Fruit fly (Drosophila melanogaster) whole organism, embryonic: ENCODE measurements around the gene CG15141.

Experiments used
- Aef1 ChIP-seq: fragments of 200-800 bp; sonication (Bioruptor generic); IDR thresholded peaks from 3 replicates; pipeline ENCODE4 v1.3.6; 2022; ENCODE audit warnings: missing biosample characterization, missing genetic modification characterization
- B-H2 ChIP-seq: fragments of 200-800 bp; sonication (Bioruptor generic); optimal IDR thresholded peaks from 2 replicates; lab custom pipeline; 2018; ENCODE audit warnings: missing biosample characterization, mild to moderate bottlenecking, missing genetic modification characterization
- CG12071 ChIP-seq: fragments of 200-800 bp; sonication (Bioruptor generic); optimal IDR thresholded peaks from 3 replicates; lab custom pipeline; 2018; ENCODE audit warnings: missing biosample characterization, mild to moderate bottlenecking, missing genetic modification characterization
- CG13287 ChIP-seq: fragments of 200-800 bp; sonication (Bioruptor generic); IDR thresholded peaks from 2 replicates; pipeline ENCODE4 v1.3.6; 2022; ENCODE audit warnings: missing biosample characterization, missing genetic modification characterization; ENCODE audit not compliant: partially characterized antibody
- CG14667 ChIP-seq: fragments of 200-800 bp; sonication (Bioruptor generic); IDR thresholded peaks from 2 replicates; pipeline ENCODE4 v1.3.6; 2022; ENCODE audit warnings: missing biosample characterization, missing genetic modification characterization
- CG2199 ChIP-seq: fragments of 200-800 bp; sonication (Bioruptor generic); IDR thresholded peaks from 3 replicates; pipeline ENCODE4 v1.3.6; 2022; ENCODE audit warnings: missing biosample characterization, missing genetic modification characterization
- CG42726 ChIP-seq: fragments of 200-800 bp; sonication (Bioruptor generic); IDR thresholded peaks from 2 replicates; pipeline ENCODE4 v1.3.6; 2022; ENCODE audit warnings: missing biosample characterization, missing genetic modification characterization; ENCODE audit not compliant: partially characterized antibody
- CG4707 ChIP-seq: fragments of 200-800 bp; sonication (Bioruptor generic); optimal IDR thresholded peaks from 2 replicates; lab custom pipeline; 2018; ENCODE audit warnings: missing biosample characterization, mild to moderate bottlenecking, missing genetic modification characterization, moderate library complexity
- CG6654 ChIP-seq: fragments of 200-800 bp; sonication (Bioruptor generic); optimal IDR thresholded peaks from 2 replicates; lab custom pipeline; 2017; ENCODE audit warnings: missing biosample characterization, mild to moderate bottlenecking, missing genetic modification characterization
- CG6683 ChIP-seq: fragments of 200-800 bp; sonication (Bioruptor generic); optimal IDR thresholded peaks from 2 replicates; lab custom pipeline; 2017; ENCODE audit warnings: missing biosample characterization, mild to moderate bottlenecking, missing genetic modification characterization, missing genetic modification reagents
- CG6854 ChIP-seq: fragments of 200-800 bp; sonication (Bioruptor generic); optimal IDR thresholded peaks from 3 replicates; lab custom pipeline; 2017; ENCODE audit warnings: missing biosample characterization, mild to moderate bottlenecking, missing genetic modification characterization
- CG8388 ChIP-seq: fragments of 200-800 bp; sonication (Bioruptor generic); optimal IDR thresholded peaks from 2 replicates; lab custom pipeline; 2019; ENCODE audit warnings: missing biosample characterization, mild to moderate bottlenecking, missing genetic modification characterization, moderate library complexity
- CTCF ChIP-seq: fragments of 200-800 bp; sonication (Bioruptor generic); optimal IDR thresholded peaks from 2 replicates; lab custom pipeline; 2017; ENCODE audit warnings: missing biosample characterization, mild to moderate bottlenecking, missing genetic modification characterization, moderate library complexity
- D19A ChIP-seq: fragments of 200-800 bp; optimal IDR thresholded peaks from 3 replicates; lab custom pipeline; 2019; ENCODE audit warnings: missing biosample characterization, mild to moderate bottlenecking, missing genetic modification characterization, moderate library complexity
- Dad ChIP-seq: fragments of 200-800 bp; sonication (Bioruptor generic); optimal IDR thresholded peaks from 3 replicates; lab custom pipeline; 2016; ENCODE audit warnings: missing biosample characterization, missing genetic modification characterization
- Dek ChIP-seq: fragments of 200-800 bp; sonication (Bioruptor generic); optimal IDR thresholded peaks from 3 replicates; lab custom pipeline; 2019; ENCODE audit warnings: missing biosample characterization, mild to moderate bottlenecking, missing genetic modification characterization, moderate library complexity
- Doc2 ChIP-seq: fragments of 200-800 bp; sonication (Bioruptor generic); IDR thresholded peaks from 2 replicates; pipeline ENCODE4 v1.3.6; 2022; ENCODE audit warnings: missing biosample characterization, missing genetic modification characterization
- Dp ChIP-seq: fragments of 200-800 bp; sonication (Bioruptor generic); optimal IDR thresholded peaks from 2 replicates; lab custom pipeline; 2018; ENCODE audit warnings: missing biosample characterization, mild to moderate bottlenecking, missing genetic modification characterization, moderate library complexity
- Ets65A ChIP-seq: fragments of 200-800 bp; sonication (Bioruptor generic); peaks from one replicate; lab custom pipeline; 2016; ENCODE audit warnings: missing biosample characterization, missing genetic modification characterization
- HLH4C ChIP-seq: fragments of 200-800 bp; sonication (Bioruptor generic); IDR thresholded peaks from 3 replicates; pipeline ENCODE4 v1.3.6; 2022; ENCODE audit warnings: missing biosample characterization, missing genetic modification characterization; ENCODE audit not compliant: partially characterized antibody
- Hr51 ChIP-seq, 2 experiments: fragments of 200-800 bp; sonication (Bioruptor generic); optimal IDR thresholded peaks; 2 replicates in 1 of 2; 3 replicates in 1 of 2; lab custom pipeline; 2016 to 2018; ENCODE audit warnings: missing biosample characterization in 2 of 2, missing genetic modification characterization in 2 of 2, mild to moderate bottlenecking in 1 of 2, moderate library complexity in 1 of 2
- Lhr ChIP-seq: fragments of 200-800 bp; sonication (Bioruptor generic); optimal IDR thresholded peaks from 3 replicates; lab custom pipeline; 2017; ENCODE audit warnings: mild to moderate bottlenecking, missing biosample characterization, missing genetic modification reagents, missing genetic modification characterization
- Myb ChIP-seq: fragments of 200-800 bp; sonication (Bioruptor generic); optimal IDR thresholded peaks from 2 replicates; lab custom pipeline; 2016; ENCODE audit warnings: missing biosample characterization, missing genetic modification characterization
- Opbp ChIP-seq: fragments of 200-800 bp; sonication (Bioruptor generic); IDR thresholded peaks from 3 replicates; pipeline ENCODE4 v1.3.6; 2022; ENCODE audit warnings: missing biosample characterization, missing genetic modification characterization; ENCODE audit not compliant: partially characterized antibody
- Ssrp ChIP-seq: fragments of 200-800 bp; sonication (Bioruptor generic); optimal IDR thresholded peaks from 2 replicates; lab custom pipeline; 2018; ENCODE audit warnings: missing biosample characterization, mild to moderate bottlenecking, missing genetic modification characterization, moderate library complexity
- amos ChIP-seq: fragments of 200-800 bp; sonication (Bioruptor generic); IDR thresholded peaks from 2 replicates; pipeline ENCODE4 v1.3.6; 2022; ENCODE audit warnings: missing biosample characterization, missing genetic modification characterization; ENCODE audit not compliant: partially characterized antibody
- bab2 ChIP-seq: fragments of 200-800 bp; sonication (Bioruptor generic); optimal IDR thresholded peaks from 2 replicates; lab custom pipeline; 2016; ENCODE audit warnings: missing biosample characterization, missing genetic modification characterization
- chinmo ChIP-seq: fragments of 200-800 bp; sonication (Bioruptor generic); IDR thresholded peaks from 4 replicates; pipeline ENCODE4 v1.3.6; 2022; ENCODE audit warnings: missing biosample characterization, missing genetic modification characterization; ENCODE audit not compliant: partially characterized antibody
- ci ChIP-seq: fragments of 200-800 bp; sonication (Bioruptor generic); IDR thresholded peaks from 3 replicates; pipeline ENCODE4 v1.3.6; 2022; ENCODE audit warnings: missing biosample characterization, missing genetic modification characterization
- crp ChIP-seq, 2 experiments: fragments of 200-800 bp; sonication (Bioruptor generic); optimal IDR thresholded peaks; 2 replicates in 1 of 2; 3 replicates in 1 of 2; lab custom pipeline; 2017; ENCODE audit warnings: missing biosample characterization in 2 of 2, missing genetic modification characterization in 2 of 2, mild to moderate bottlenecking in 1 of 2, moderate library complexity in 1 of 2
- gem ChIP-seq: fragments of 200-800 bp; sonication (Bioruptor generic); optimal IDR thresholded peaks from 2 replicates; lab custom pipeline; 2019; ENCODE audit warnings: missing biosample characterization, mild to moderate bottlenecking, missing genetic modification characterization, moderate library complexity
- gfzf ChIP-seq: fragments of 200-800 bp; sonication (Bioruptor generic); optimal IDR thresholded peaks from 2 replicates; lab custom pipeline; 2016; ENCODE audit warnings: missing biosample characterization, mild to moderate bottlenecking, missing genetic modification characterization, moderate library complexity
- hbn ChIP-seq: fragments of 200-800 bp; sonication (Bioruptor generic); IDR thresholded peaks from 2 replicates; pipeline ENCODE4 v1.3.6; 2022; ENCODE audit warnings: missing biosample characterization, missing genetic modification characterization; ENCODE audit not compliant: partially characterized antibody
- hkb ChIP-seq, 2 experiments: fragments of 200-800 bp in 1 of 2; fragments of >200 bp in 1 of 2; sonication (Bioruptor generic) in 1 of 2; IDR thresholded peaks in 1 of 2; optimal IDR thresholded peaks in 1 of 2; 2 replicates each; pipeline versions ENCODE4 v1.3.6 to Lab custom; 2017 to 2022; ENCODE audit warnings: missing biosample characterization in 1 of 2, missing genetic modification characterization in 1 of 2
- ind ChIP-seq: fragments of 200-800 bp; sonication (Bioruptor generic); optimal IDR thresholded peaks from 3 replicates; lab custom pipeline; 2016; ENCODE audit warnings: missing biosample characterization, missing genetic modification characterization
- insv ChIP-seq, 2 experiments: fragments of 200-800 bp; sonication (Bioruptor generic); optimal IDR thresholded peaks; 3 replicates each; lab custom pipeline; 2016 to 2018; ENCODE audit warnings: missing biosample characterization in 2 of 2, missing genetic modification characterization in 2 of 2
- jumu ChIP-seq: fragments of 200-800 bp; sonication (Bioruptor generic); optimal IDR thresholded peaks from 3 replicates; lab custom pipeline; 2016; ENCODE audit warnings: missing biosample characterization, missing genetic modification characterization
- knrl ChIP-seq: fragments of 200-800 bp; sonication (Bioruptor generic); IDR thresholded peaks from 3 replicates; pipeline ENCODE4 v1.3.6; 2022; ENCODE audit warnings: missing biosample characterization, missing genetic modification characterization; ENCODE audit not compliant: partially characterized antibody
- lab ChIP-seq: fragments of 200-800 bp; sonication (Bioruptor generic); optimal IDR thresholded peaks from 3 replicates; lab custom pipeline; 2017; ENCODE audit warnings: missing biosample characterization, missing genetic modification characterization, mild to moderate bottlenecking, moderate library complexity, missing genetic modification reagents
- pan ChIP-seq, 4 experiments: fragments of >200 bp in 3 of 4; fragments of 200-800 bp in 1 of 4; sonication (Bioruptor generic) in 1 of 4; optimal IDR thresholded peaks in 3 of 4; IDR thresholded peaks in 1 of 4; 2 replicates each; pipeline versions ENCODE4 v1.3.6 to Lab custom; 2017 to 2022; ENCODE audit warnings: missing biosample characterization in 2 of 4, missing genetic modification characterization in 2 of 4, mixed read lengths in 1 of 4
- pzg ChIP-seq: fragments of 200-800 bp; sonication (Bioruptor generic); optimal IDR thresholded peaks from 3 replicates; lab custom pipeline; 2018; ENCODE audit warnings: missing biosample characterization, mild to moderate bottlenecking, missing genetic modification characterization, moderate library complexity
- sens ChIP-seq: fragments of 200-800 bp; sonication (Bioruptor generic); peaks from one replicate; lab custom pipeline; 2016; ENCODE audit warnings: missing biosample characterization, missing genetic modification characterization
- shn ChIP-seq: fragments of 200-800 bp; sonication (Bioruptor generic); optimal IDR thresholded peaks from 3 replicates; lab custom pipeline; 2016; ENCODE audit warnings: missing biosample characterization, missing genetic modification characterization
- slou ChIP-seq: fragments of 200-800 bp; sonication (Bioruptor generic); optimal IDR thresholded peaks from 3 replicates; lab custom pipeline; 2016; ENCODE audit warnings: missing biosample characterization, missing genetic modification characterization
- sna ChIP-seq: fragments of 200-800 bp; sonication (Bioruptor generic); IDR thresholded peaks from 2 replicates; pipeline ENCODE4 v1.3.6; 2022; ENCODE audit warnings: missing biosample characterization, missing genetic modification characterization; ENCODE audit not compliant: partially characterized antibody
- stwl ChIP-seq: fragments of 200-800 bp; sonication (Bioruptor generic); optimal IDR thresholded peaks from 3 replicates; lab custom pipeline; 2018; ENCODE audit warnings: missing biosample characterization, mild to moderate bottlenecking, missing genetic modification characterization, moderate library complexity
- zen ChIP-seq: fragments of 200-800 bp; sonication (Bioruptor generic); optimal IDR thresholded peaks from 3 replicates; lab custom pipeline; 2018; ENCODE audit warnings: missing biosample characterization, mild to moderate bottlenecking, missing genetic modification characterization, moderate library complexity

The CG15141 gene

dm6 chr2L:17368503-17368902 lies 41.9 kb upstream of the CG15141 start (continued):
- peak; percentile 95 for TF ChIP-seq CG2199 (GFP tag; lab: Robert Waterston, UW)
- peak; percentile 10 for TF ChIP-seq Lhr (GFP tag; lab: Kevin White, UChicago)
- TF ChIP-seq slou, result peak; percentile 47
- TF ChIP-seq knrl (GFP tag; lab: Robert Waterston, UW), result peak; percentile 33; the same call in 2 of the 3 replicates
- TF ChIP-seq Myb (GFP tag; lab: Kevin White, UChicago), result peak; percentile 36
- TF ChIP-seq Doc2 (GFP tag; lab: Robert Waterston, UW), result no peak
- TF ChIP-seq gfzf (GFP tag; lab: Kevin White, UChicago), result peak; percentile 58
- peak; percentile 29 for TF ChIP-seq Dp
- no peak for TF ChIP-seq CG4707 (GFP tag; lab: Kevin White, UChicago)
- TF ChIP-seq CG42726 (GFP tag; lab: Robert Waterston, UW), result peak; percentile 60
- no peak for TF ChIP-seq sna (GFP tag; lab: Robert Waterston, UW)
- TF ChIP-seq Opbp (GFP tag; lab: Robert Waterston, UW), result peak; percentile 56; the same call in 1 of the 3 replicates
- peak; percentile 99 for TF ChIP-seq CG6654
- TF ChIP-seq CTCF (GFP tag; lab: Kevin White, UChicago), result peak; percentile 66
- peak; percentile 26 for TF ChIP-seq CG6854 (GFP tag; lab: Kevin White, UChicago)
- peak; percentile 37 for TF ChIP-seq B-H2 (GFP tag; lab: Kevin White, UChicago)
- peak; percentile 24 for TF ChIP-seq Dek (tag; lab: Kevin White, UChicago)
- TF ChIP-seq HLH4C (GFP tag; lab: Robert Waterston, UW), result 0 out of 3 replicates have a peak, but pooled peaks have one; percentile 23
- peak; percentile 34; the same call in 1 of the 2 replicates for TF ChIP-seq amos (GFP tag; lab: Robert Waterston, UW)
- TF ChIP-seq CG13287 (GFP tag; lab: Robert Waterston, UW), result peak; percentile 42; the same call in 1 of the 2 replicates
- no peak for TF ChIP-seq Ssrp (tag; lab: Kevin White, UChicago)
- TF ChIP-seq Hr51 (GFP tag; optimal IDR thresholded peaks at IDR 0.05; lab: Kevin White, UChicago), result peak in 1 of 2 experiments; percentile 69
- TF ChIP-seq stwl (tag; lab: Kevin White, UChicago), result peak; percentile 98
- TF ChIP-seq pzg, result peak; percentile 18
- TF ChIP-seq, all 482 proteins: peak for 28

dm6 chr2L:17374832-17375231 lies 35.6 kb upstream of the CG15141 start:
- TF ChIP-seq CG6683 (GFP tag; lab: Kevin White, UChicago), result no peak
- TF ChIP-seq crp (GFP tag; optimal IDR thresholded peaks at IDR 0.05; lab: Kevin White, UChicago), result no peak
- TF ChIP-seq CG12071 (GFP tag; lab: Kevin White, UChicago), result no peak
- no peak for TF ChIP-seq bab2
- no peak for TF ChIP-seq pan (optimal IDR thresholded peaks at IDR 0.05; lab: Kevin White, UChicago)
- TF ChIP-seq pan (GFP tag; optimal IDR thresholded peaks at IDR 0.05 in 1 of 2, IDR thresholded peaks at IDR 0.05 in 1 of 2), result peak in 1 of 2 experiments; percentile 38
- TF ChIP-seq ind (GFP tag; lab: Kevin White, UChicago), result peak; percentile 2
- no peak for TF ChIP-seq hbn (GFP tag; lab: Robert Waterston, UW)
- TF ChIP-seq lab (GFP tag; lab: Kevin White, UChicago), result peak; percentile 6
- TF ChIP-seq CG14667 (GFP tag; lab: Robert Waterston, UW), result no peak
- no peak for TF ChIP-seq insv (GFP tag; optimal IDR thresholded peaks at IDR 0.05; lab: Kevin White, UChicago)
- TF ChIP-seq gem (tag; lab: Kevin White, UChicago), result peak; percentile 27
- no peak for TF ChIP-seq jumu
- no peak for TF ChIP-seq chinmo (GFP tag; lab: Robert Waterston, UW)
- peak; percentile 10 for TF ChIP-seq hkb (optimal IDR thresholded peaks at IDR 0.05; lab: Kevin White, UChicago)
- 0 out of 2 replicates have a peak, but pooled peaks have one; percentile 24 for TF ChIP-seq hkb (GFP tag; IDR thresholded peaks at IDR 0.05; lab: Robert Waterston, UW)
- TF ChIP-seq D19A (tag; lab: Kevin White, UChicago), result peak; percentile 29
- no peak for TF ChIP-seq shn (GFP tag; lab: Kevin White, UChicago)
- TF ChIP-seq zen, result no peak
- peak; percentile 82 for TF ChIP-seq sens (GFP tag; lab: Kevin White, UChicago)
- TF ChIP-seq CG8388 (GFP tag; lab: Kevin White, UChicago), result no peak
- peak; percentile 76 for TF ChIP-seq Ets65A (GFP tag; lab: Kevin White, UChicago)
- TF ChIP-seq Dad, result no peak
- no peak for TF ChIP-seq Aef1
- no peak for TF ChIP-seq ci (GFP tag; lab: Robert Waterston, UW)
- no peak for TF ChIP-seq gfzf (GFP tag; lab: Kevin White, UChicago)
